1 fruit fly cellular context compared by ENCODE assay signal in genomic region chrX:20501040-20501609, dm6.
TF ChIP-seq lines count a peak whose summit lies in the region.

No protein-coding gene starts in this region.

TF ChIP-seq in whole organism, embryonic, 481 proteins besides CTCF, POLR2A, EP300 and RAD21 (continued from another document):
- TF ChIP-seq corto (GFP tag; optimal IDR thresholded peaks at IDR 0.05; lab: Kevin White, UChicago), result peak; percentile 90
- TF ChIP-seq Tbp (GFP tag; optimal IDR thresholded peaks at IDR 0.05; lab: Kevin White, UChicago), result no peak
- TF ChIP-seq BtbVII (GFP tag; optimal IDR thresholded peaks at IDR 0.05; lab: Kevin White, UChicago), result no peak
- peak; percentile 4 for TF ChIP-seq psq (GFP tag; optimal IDR thresholded peaks at IDR 0.05; lab: Kevin White, UChicago)
- TF ChIP-seq lola (GFP tag; optimal IDR thresholded peaks at IDR 0.05; lab: Kevin White, UChicago), result no peak
- TF ChIP-seq onecut (GFP tag; IDR thresholded peaks at IDR 0.05; lab: Robert Waterston, UW), result no peak
- TF ChIP-seq Oli (tag; optimal IDR thresholded peaks at IDR 0.05; lab: Kevin White, UChicago), result peak; percentile 42
- TF ChIP-seq Atf6 (GFP tag; IDR thresholded peaks at IDR 0.05; lab: Robert Waterston, UW), result peak; percentile 19; the same call in 1 of the 2 replicates
- no peak for TF ChIP-seq CG14860 (GFP tag; IDR thresholded peaks at IDR 0.05; lab: Robert Waterston, UW; ENCODE audit: partially characterized antibody)
- no peak for TF ChIP-seq gro (GFP tag; optimal IDR thresholded peaks at IDR 0.05; lab: Kevin White, UChicago)
- TF ChIP-seq Spps (tag; optimal IDR thresholded peaks at IDR 0.05; lab: Kevin White, UChicago), result no peak
- peak; percentile 23; the same call in 1 of the 2 replicates for TF ChIP-seq sob (GFP tag; IDR thresholded peaks at IDR 0.05; lab: Robert Waterston, UW)
- TF ChIP-seq CG12236 (GFP tag; optimal IDR thresholded peaks at IDR 0.05; lab: Kevin White, UChicago), result no peak
- peak; percentile 11 for TF ChIP-seq fd3F (GFP tag; optimal IDR thresholded peaks at IDR 0.05; lab: Kevin White, UChicago)
- peak; percentile 10 for TF ChIP-seq Atf-2 (GFP tag; optimal IDR thresholded peaks at IDR 0.05; lab: Kevin White, UChicago)
- 0 out of 2 replicates have a peak, but pooled peaks have one; percentile 29 for TF ChIP-seq seq (GFP tag; IDR thresholded peaks at IDR 0.05; lab: Robert Waterston, UW)
- no peak for TF ChIP-seq CG17612 (GFP tag; IDR thresholded peaks at IDR 0.05; lab: Robert Waterston, UW)
- no peak for TF ChIP-seq yki (optimal IDR thresholded peaks at IDR 0.05; lab: Kevin White, UChicago)
- no peak for TF ChIP-seq sr (GFP tag; IDR thresholded peaks at IDR 0.05; lab: Robert Waterston, UW)
- TF ChIP-seq CG33213 (GFP tag; optimal IDR thresholded peaks at IDR 0.05; lab: Kevin White, UChicago), result no peak
- TF ChIP-seq kay (GFP tag; optimal IDR thresholded peaks at IDR 0.05; lab: Kevin White, UChicago), result no peak
- peak; percentile 48; the same call in 1 of the 2 replicates for TF ChIP-seq CG31441 (GFP tag; IDR thresholded peaks at IDR 0.05; lab: Robert Waterston, UW)
- TF ChIP-seq run (tag; optimal IDR thresholded peaks at IDR 0.05; lab: Kevin White, UChicago), result no peak
- no peak for TF ChIP-seq ftz-f1 (GFP tag; optimal IDR thresholded peaks at IDR 0.05; lab: Kevin White, UChicago)
- TF ChIP-seq shn (GFP tag; optimal IDR thresholded peaks at IDR 0.05; lab: Kevin White, UChicago), result no peak
- no peak for TF ChIP-seq ind (GFP tag; optimal IDR thresholded peaks at IDR 0.05; lab: Kevin White, UChicago)
- TF ChIP-seq CG31224 (GFP tag; IDR thresholded peaks at IDR 0.05; lab: Robert Waterston, UW), result 0 out of 2 replicates have a peak, but pooled peaks have one; percentile 6
- TF ChIP-seq gsb-n (tag; optimal IDR thresholded peaks at IDR 0.05; lab: Kevin White, UChicago), result no peak
- no peak for TF ChIP-seq jigr1 (GFP tag; IDR thresholded peaks at IDR 0.05; lab: Robert Waterston, UW)
- no peak for TF ChIP-seq Lpt (GFP tag; optimal IDR thresholded peaks at IDR 0.05; lab: Kevin White, UChicago)
- TF ChIP-seq CG32772 (GFP tag; IDR thresholded peaks at IDR 0.05; lab: Robert Waterston, UW), result peak; percentile 30; the same call in 1 of the 2 replicates
- TF ChIP-seq Camta (GFP tag; optimal IDR thresholded peaks at IDR 0.05; lab: Kevin White, UChicago), result peak; percentile 8
- peak; percentile 44 for TF ChIP-seq lilli (GFP tag; optimal IDR thresholded peaks at IDR 0.05; lab: Kevin White, UChicago)
- TF ChIP-seq ewg (GFP tag; optimal IDR thresholded peaks at IDR 0.05; lab: Kevin White, UChicago), result peak; percentile 29
- no peak for TF ChIP-seq D19B (GFP tag; optimal IDR thresholded peaks at IDR 0.05; lab: Kevin White, UChicago)
- TF ChIP-seq row (GFP tag; IDR thresholded peaks at IDR 0.05; lab: Robert Waterston, UW), result peak; percentile 47
- TF ChIP-seq NfI (GFP tag; optimal IDR thresholded peaks at IDR 0.05; lab: Kevin White, UChicago), result peak; percentile 4
- no peak for TF ChIP-seq CG9215 (GFP tag; IDR thresholded peaks at IDR 0.05; lab: Robert Waterston, UW)
- no peak for TF ChIP-seq sima (GFP tag; optimal IDR thresholded peaks at IDR 0.05; lab: Kevin White, UChicago)
- TF ChIP-seq hb (GFP tag; IDR thresholded peaks at IDR 0.05; lab: Robert Waterston, UW; ENCODE audit: partially characterized antibody), result no peak
- no peak for TF ChIP-seq TFAM (GFP tag; optimal IDR thresholded peaks at IDR 0.05; lab: Kevin White, UChicago)
- no peak for TF ChIP-seq CG3281 (GFP tag; optimal IDR thresholded peaks at IDR 0.05; lab: Kevin White, UChicago)
- peak; percentile 11 for TF ChIP-seq tio (GFP tag; optimal IDR thresholded peaks at IDR 0.05; lab: Kevin White, UChicago)
- peak; percentile 46 for TF ChIP-seq CG7556 (GFP tag; optimal IDR thresholded peaks at IDR 0.05; lab: Kevin White, UChicago)
- peak; percentile 36 for TF ChIP-seq Hsf (GFP tag; optimal IDR thresholded peaks at IDR 0.05; lab: Kevin White, UChicago)
- TF ChIP-seq z (GFP tag; IDR thresholded peaks at IDR 0.05; lab: Robert Waterston, UW), result no peak
- no peak for TF ChIP-seq HHEX (GFP tag; optimal IDR thresholded peaks at IDR 0.05; lab: Kevin White, UChicago)
- TF ChIP-seq CG8388 (GFP tag; optimal IDR thresholded peaks at IDR 0.05; lab: Kevin White, UChicago), result peak; percentile 13
- TF ChIP-seq CG12769 (tag; optimal IDR thresholded peaks at IDR 0.05; lab: Kevin White, UChicago), result peak; percentile 28
- 0 out of 3 replicates have a peak, but pooled peaks have one; percentile 12 for TF ChIP-seq B-H1 (GFP tag; IDR thresholded peaks at IDR 0.05; lab: Robert Waterston, UW)
- no peak for TF ChIP-seq Doc3 (GFP tag; IDR thresholded peaks at IDR 0.05; lab: Robert Waterston, UW; ENCODE audit: partially characterized antibody)
- TF ChIP-seq CG18599 (GFP tag; optimal IDR thresholded peaks at IDR 0.05; lab: Kevin White, UChicago), result peak; percentile 17
- no peak for TF ChIP-seq sc (optimal IDR thresholded peaks at IDR 0.05; lab: Kevin White, UChicago)
- no peak for TF ChIP-seq sc (GFP tag; optimal IDR thresholded peaks at IDR 0.05; lab: Kevin White, UChicago)
- TF ChIP-seq nau (GFP tag; optimal IDR thresholded peaks at IDR 0.05; lab: Kevin White, UChicago), result no peak
- no peak for TF ChIP-seq fu2 (GFP tag; optimal IDR thresholded peaks at IDR 0.05; lab: Kevin White, UChicago)
- peak; percentile 34 for TF ChIP-seq CG1603 (tag; optimal IDR thresholded peaks at IDR 0.05; lab: Kevin White, UChicago)
- TF ChIP-seq CG5180 (GFP tag; optimal IDR thresholded peaks at IDR 0.05; lab: Kevin White, UChicago), result no peak
- no peak for TF ChIP-seq CG13424 (tag; optimal IDR thresholded peaks at IDR 0.05; lab: Kevin White, UChicago)
- TF ChIP-seq Dref (GFP tag; IDR thresholded peaks at IDR 0.05; lab: Robert Waterston, UW), result no peak
- TF ChIP-seq CG17829 (tag; optimal IDR thresholded peaks at IDR 0.05; lab: Kevin White, UChicago), result no peak
- no peak for TF ChIP-seq Oaz (GFP tag; IDR thresholded peaks at IDR 0.05; lab: Robert Waterston, UW)
- peak; percentile 25; the same call in 1 of the 2 replicates for TF ChIP-seq Rfx (GFP tag; IDR thresholded peaks at IDR 0.05; lab: Robert Waterston, UW)
- TF ChIP-seq CG33557 (GFP tag; optimal IDR thresholded peaks at IDR 0.05; lab: Kevin White, UChicago), result no peak
- TF ChIP-seq CG2202 (tag; optimal IDR thresholded peaks at IDR 0.05; lab: Kevin White, UChicago), result no peak
- no peak for TF ChIP-seq H2.0 (GFP tag; IDR thresholded peaks at IDR 0.05; lab: Robert Waterston, UW)
- no peak for TF ChIP-seq crc (GFP tag; optimal IDR thresholded peaks at IDR 0.05; lab: Kevin White, UChicago)
- TF ChIP-seq CG15696 (tag; optimal IDR thresholded peaks at IDR 0.05; lab: Kevin White, UChicago), result no peak
- peak; percentile 25 for TF ChIP-seq CG9727 (GFP tag; optimal IDR thresholded peaks at IDR 0.05; lab: Kevin White, UChicago)
- no peak for TF ChIP-seq Meics (GFP tag; optimal IDR thresholded peaks at IDR 0.05; lab: Kevin White, UChicago)
- TF ChIP-seq pnt (GFP tag; optimal IDR thresholded peaks at IDR 0.05; lab: Kevin White, UChicago), result peak; percentile 33
- TF ChIP-seq twi (tag; optimal IDR thresholded peaks at IDR 0.05; lab: Kevin White, UChicago), result no peak
- no peak for TF ChIP-seq Trl (optimal IDR thresholded peaks at IDR 0.05; lab: Kevin White, UChicago)
- peak; percentile 39 for TF ChIP-seq Trl (GFP tag; optimal IDR thresholded peaks at IDR 0.05; lab: Kevin White, UChicago)
- no peak for TF ChIP-seq CG14965 (GFP tag; optimal IDR thresholded peaks at IDR 0.05; lab: Kevin White, UChicago; ENCODE audit: borderline replicate concordance)
- TF ChIP-seq B-H2 (GFP tag; optimal IDR thresholded peaks at IDR 0.05; lab: Kevin White, UChicago), result no peak
- TF ChIP-seq ATbp (GFP tag; optimal IDR thresholded peaks at IDR 0.05; lab: Kevin White, UChicago), result peak; percentile 32
- no peak for TF ChIP-seq Dad (GFP tag; optimal IDR thresholded peaks at IDR 0.05; lab: Kevin White, UChicago)
- peak; percentile 6 for TF ChIP-seq Hr3 (GFP tag; optimal IDR thresholded peaks at IDR 0.05; lab: Kevin White, UChicago)
- peak; percentile 24 for TF ChIP-seq CG11504 (tag; optimal IDR thresholded peaks at IDR 0.05; lab: Kevin White, UChicago)
- TF ChIP-seq CG10366 (GFP tag; IDR thresholded peaks at IDR 0.05; lab: Robert Waterston, UW), result no peak
- 0 out of 2 replicates have a peak, but pooled peaks have one; percentile 25 for TF ChIP-seq CG11085 (GFP tag; IDR thresholded peaks at IDR 0.05; lab: Robert Waterston, UW)
- no peak for TF ChIP-seq CG13287 (GFP tag; IDR thresholded peaks at IDR 0.05; lab: Robert Waterston, UW; ENCODE audit: partially characterized antibody)
- TF ChIP-seq Drgx (GFP tag; IDR thresholded peaks at IDR 0.05; lab: Robert Waterston, UW), result peak; percentile 92
- TF ChIP-seq h (optimal IDR thresholded peaks at IDR 0.05; lab: Kevin White, UChicago), result no peak
- no peak for TF ChIP-seq Kr (GFP tag; optimal IDR thresholded peaks at IDR 0.05; lab: Kevin White, UChicago)
- peak; percentile 11 for TF ChIP-seq CHES-1-like (GFP tag; optimal IDR thresholded peaks at IDR 0.05; lab: Kevin White, UChicago)
- TF ChIP-seq ci (GFP tag; IDR thresholded peaks at IDR 0.05; lab: Robert Waterston, UW), result 0 out of 3 replicates have a peak, but pooled peaks have one; percentile 47
- no peak for TF ChIP-seq ham (GFP tag; IDR thresholded peaks at IDR 0.05; lab: Robert Waterston, UW)
- TF ChIP-seq Sin3A (optimal IDR thresholded peaks at IDR 0.05; lab: Kevin White, UChicago), result no peak
- no peak for TF ChIP-seq CG34224 (GFP tag; IDR thresholded peaks at IDR 0.05; lab: Robert Waterston, UW; ENCODE audit: partially characterized antibody)
- TF ChIP-seq ro (GFP tag; IDR thresholded peaks at IDR 0.05; lab: Robert Waterston, UW), result no peak
- peak; percentile 21 for TF ChIP-seq pho (GFP tag; optimal IDR thresholded peaks at IDR 0.05; lab: Kevin White, UChicago)
- peak; percentile 53 for TF ChIP-seq CG14014 (GFP tag; IDR thresholded peaks at IDR 0.05; lab: Robert Waterston, UW)
- no peak for TF ChIP-seq chinmo (GFP tag; IDR thresholded peaks at IDR 0.05; lab: Robert Waterston, UW; ENCODE audit: partially characterized antibody)
- peak; percentile 41; the same call in 2 of the 3 replicates for TF ChIP-seq Aef1 (GFP tag; IDR thresholded peaks at IDR 0.05; lab: Robert Waterston, UW)
- peak; percentile 87 for TF ChIP-seq Ets65A (GFP tag; lab: Kevin White, UChicago)
- TF ChIP-seq Doc2 (GFP tag; IDR thresholded peaks at IDR 0.05; lab: Robert Waterston, UW), result no peak
- no peak for TF ChIP-seq sd (tag; optimal IDR thresholded peaks at IDR 0.05; lab: Kevin White, UChicago)
- TF ChIP-seq kah (GFP tag; optimal IDR thresholded peaks at IDR 0.05; lab: Kevin White, UChicago), result no peak
- peak; percentile 32 for TF ChIP-seq Chrac-16 (GFP tag; optimal IDR thresholded peaks at IDR 0.05; lab: Kevin White, UChicago)
- TF ChIP-seq CG8089 (GFP tag; optimal IDR thresholded peaks at IDR 0.05; lab: Kevin White, UChicago), result no peak
- no peak for TF ChIP-seq ase (GFP tag; IDR thresholded peaks at IDR 0.05; lab: Robert Waterston, UW)
- no peak for TF ChIP-seq tap (tag; optimal IDR thresholded peaks at IDR 0.05; lab: Kevin White, UChicago)
- TF ChIP-seq CG2712 (tag; optimal IDR thresholded peaks at IDR 0.05; lab: Kevin White, UChicago), result peak; percentile 52
- 0 out of 2 replicates have a peak, but pooled peaks have one; percentile 28 for TF ChIP-seq CG4730 (GFP tag; IDR thresholded peaks at IDR 0.05; lab: Robert Waterston, UW)
- TF ChIP-seq CG15011 (GFP tag; optimal IDR thresholded peaks at IDR 0.05; lab: Kevin White, UChicago), result no peak
- TF ChIP-seq caup (GFP tag; optimal IDR thresholded peaks at IDR 0.05; lab: Kevin White, UChicago; ENCODE audit: severe bottlenecking), result no peak
- TF ChIP-seq lov (optimal IDR thresholded peaks at IDR 0.05; lab: Kevin White, UChicago), result no peak
- TF ChIP-seq lov (GFP tag; IDR thresholded peaks at IDR 0.05; lab: Robert Waterston, UW), result 0 out of 3 replicates have a peak, but pooled peaks have one; percentile 14
TF ChIP-seq in whole organism, embryonic: peak in this region for 121.
